Fruit fly (Drosophila melanogaster): Measurements from ENCODE around the gene CG5418.
A peak's percentile ranks its signal among the peaks of the same experiment; 100 is the strongest.

The CG5418 gene

dm6 chr2L:12483866-12484554 is 31.0 kb upstream of the CG5418 start (continued):
- TF ChIP-seq luna (GFP tag; optimal IDR thresholded peaks at IDR 0.05) (peak; percentile 85), CG18599 (GFP tag; optimal IDR thresholded peaks at IDR 0.05) (peak; percentile 89), CG17912 (GFP tag; optimal IDR thresholded peaks at IDR 0.05) (peak; percentile 54), CG1602 (GFP tag; optimal IDR thresholded peaks at IDR 0.05) (peak; percentile 80), CG12769 (tag; optimal IDR thresholded peaks at IDR 0.05) (peak; percentile 93), CG18619 (GFP tag; optimal IDR thresholded peaks at IDR 0.05) (peak; percentile 82), Adf1 (GFP tag; IDR thresholded peaks at IDR 0.05) (peak; percentile 18; the same call in 1 of the 2 replicates), her (GFP tag; optimal IDR thresholded peaks at IDR 0.05) (peak; percentile 83), Myb (GFP tag; optimal IDR thresholded peaks at IDR 0.05) (peak; percentile 64), ato (GFP tag; IDR thresholded peaks at IDR 0.05; ENCODE audit: partially characterized antibody) (no peak), CG10979 (tag; optimal IDR thresholded peaks at IDR 0.05) (peak; percentile 87), CG7987 (GFP tag; optimal IDR thresholded peaks at IDR 0.05) (peak; percentile 71), exex (tag; optimal IDR thresholded peaks at IDR 0.05) (peak; percentile 55), CG31365 (tag; optimal IDR thresholded peaks at IDR 0.05) (peak; percentile 76), CG3065 (GFP tag; optimal IDR thresholded peaks at IDR 0.05) (peak; percentile 62), sens (GFP tag) (peak; percentile 97), amos (GFP tag; IDR thresholded peaks at IDR 0.05; ENCODE audit: partially characterized antibody) (no peak), NC2β (GFP tag; optimal IDR thresholded peaks at IDR 0.05) (peak; percentile 87), CG8290 (GFP tag; optimal IDR thresholded peaks at IDR 0.05) (peak; percentile 52), CG8290 (tag; optimal IDR thresholded peaks at IDR 0.05) (peak; percentile 70 to 89), Antp (GFP tag; optimal IDR thresholded peaks at IDR 0.05) (peak; percentile 92), CG3281 (GFP tag; optimal IDR thresholded peaks at IDR 0.05) (peak; percentile 89), onecut (GFP tag; IDR thresholded peaks at IDR 0.05) (peak; percentile 76), slou (GFP tag; optimal IDR thresholded peaks at IDR 0.05) (peak; percentile 72), gem (tag; optimal IDR thresholded peaks at IDR 0.05) (peak; percentile 93), CG12236 (GFP tag; optimal IDR thresholded peaks at IDR 0.05) (peak; percentile 75), CG7745 (tag; optimal IDR thresholded peaks at IDR 0.05) (peak; percentile 9), Trl (optimal IDR thresholded peaks at IDR 0.05) (peak; percentile 83 to 91), Trl (GFP tag; optimal IDR thresholded peaks at IDR 0.05) (peak; percentile 88), mld (GFP tag; IDR thresholded peaks at IDR 0.05; ENCODE audit: partially characterized antibody) (no peak), CG8388 (GFP tag; optimal IDR thresholded peaks at IDR 0.05) (peak; percentile 85), HHEX (GFP tag; optimal IDR thresholded peaks at IDR 0.05) (peak; percentile 88), CG43689 (GFP tag; IDR thresholded peaks at IDR 0.05) (no peak; the same call in 1 of the 2 replicates), Asciz (GFP tag; optimal IDR thresholded peaks at IDR 0.05) (peak; percentile 84), lilli (GFP tag; optimal IDR thresholded peaks at IDR 0.05) (peak; percentile 93), Dek (tag; optimal IDR thresholded peaks at IDR 0.05) (peak; percentile 86), CG7963 (GFP tag; IDR thresholded peaks at IDR 0.05; ENCODE audit: partially characterized antibody) (no peak), jigr1 (GFP tag; IDR thresholded peaks at IDR 0.05) (no peak), ash1 (GFP tag; optimal IDR thresholded peaks at IDR 0.05) (no peak), Chrac-16 (GFP tag; optimal IDR thresholded peaks at IDR 0.05) (peak; percentile 86), crp (GFP tag; optimal IDR thresholded peaks at IDR 0.05) (peak in 1 of 2 experiments; percentile 2), Meics (GFP tag; optimal IDR thresholded peaks at IDR 0.05) (peak; percentile 86), Side (GFP tag; optimal IDR thresholded peaks at IDR 0.05) (peak; percentile 88), gce (GFP tag; IDR thresholded peaks at IDR 0.05) (peak; percentile 77; the same call in 2 of the 3 replicates), E2f2 (GFP tag; IDR thresholded peaks at IDR 0.05) (peak; percentile 73), Hey (tag; optimal IDR thresholded peaks at IDR 0.05) (peak; percentile 63), ken (GFP tag; IDR thresholded peaks at IDR 0.05) (peak; percentile 87), CG3995 (GFP tag; optimal IDR thresholded peaks at IDR 0.05) (peak; percentile 44), HmgD (GFP tag; optimal IDR thresholded peaks at IDR 0.05) (peak; percentile 46), pnt (GFP tag; optimal IDR thresholded peaks at IDR 0.05) (peak; percentile 90)
